Fruit fly (Drosophila melanogaster): ENCODE measurements around the gene CG3473.

Gene CG3473

dm6 chr2L:14533419-14534253 is 29.9 kb downstream of the CG3473 start (continued):
- TF ChIP-seq sob (GFP tag; IDR thresholded peaks at IDR 0.05) (0 out of 2 replicates have a peak, but pooled peaks have one; percentile 8), tll (GFP tag; optimal IDR thresholded peaks at IDR 0.05) (no peak), CG12236 (GFP tag; optimal IDR thresholded peaks at IDR 0.05) (no peak), Pdp1 (GFP tag; optimal IDR thresholded peaks at IDR 0.05) (peak in 1 of 2 experiments; percentile 27), CG17359 (tag; optimal IDR thresholded peaks at IDR 0.05) (peak; percentile 59), sens (GFP tag) (peak; percentile 67), CG1024 (GFP tag; IDR thresholded peaks at IDR 0.05) (no peak), CG10274 (GFP tag; optimal IDR thresholded peaks at IDR 0.05) (peak; percentile 88), D19B (GFP tag; optimal IDR thresholded peaks at IDR 0.05) (peak; percentile 13), ci (GFP tag; IDR thresholded peaks at IDR 0.05) (0 out of 3 replicates have a peak, but pooled peaks have one; percentile 12), CG32772 (GFP tag; IDR thresholded peaks at IDR 0.05) (peak; percentile 26; the same call in 1 of the 2 replicates), Med (GFP tag) (peak; percentile 70), CG2678 (tag; optimal IDR thresholded peaks at IDR 0.05) (peak; percentile 0), grn (GFP tag; optimal IDR thresholded peaks at IDR 0.05) (peak; percentile 82), sd (tag; optimal IDR thresholded peaks at IDR 0.05) (peak; percentile 34), CG2120 (GFP tag; optimal IDR thresholded peaks at IDR 0.05) (no peak), oc (tag; optimal IDR thresholded peaks at IDR 0.05) (peak; percentile 75), crol (GFP tag; IDR thresholded peaks at IDR 0.05) (peak; percentile 80), ara (GFP tag; IDR thresholded peaks at IDR 0.05) (peak; percentile 15; the same call in 1 of the 2 replicates), CG3847 (GFP tag; IDR thresholded peaks at IDR 0.05) (0 out of 2 replicates have a peak, but pooled peaks have one; percentile 20), exex (tag; optimal IDR thresholded peaks at IDR 0.05) (peak; percentile 85), danr (GFP tag; IDR thresholded peaks at IDR 0.05) (no peak), sqz (GFP tag; optimal IDR thresholded peaks at IDR 0.05) (peak; percentile 54), gro (GFP tag; optimal IDR thresholded peaks at IDR 0.05) (peak; percentile 53), grau (tag; optimal IDR thresholded peaks at IDR 0.05) (peak; percentile 7), Sox100B (GFP tag; optimal IDR thresholded peaks at IDR 0.05) (peak; percentile 1), CG13624 (GFP tag; optimal IDR thresholded peaks at IDR 0.05) (no peak), Hey (tag; optimal IDR thresholded peaks at IDR 0.05) (peak; percentile 55), Blimp-1 (GFP tag; optimal IDR thresholded peaks at IDR 0.05) (no peak), mirr (GFP tag; optimal IDR thresholded peaks at IDR 0.05) (peak; percentile 24), z (GFP tag; IDR thresholded peaks at IDR 0.05) (peak; percentile 91), sug (tag; optimal IDR thresholded peaks at IDR 0.05) (peak; percentile 65)

dm6 chr2L:14532822-14533336 is 30.6 kb downstream of the CG3473 start:
- TF ChIP-seq CG10209 (GFP tag; optimal IDR thresholded peaks at IDR 0.05), result no peak
- TF ChIP-seq pita (GFP tag; optimal IDR thresholded peaks at IDR 0.05), result no peak
- peak; percentile 93 for TF ChIP-seq exex (tag; optimal IDR thresholded peaks at IDR 0.05)
- TF ChIP-seq HLH3B (GFP tag; IDR thresholded peaks at IDR 0.05), result no peak
- TF ChIP-seq chinmo (GFP tag; IDR thresholded peaks at IDR 0.05; ENCODE audit: partially characterized antibody), result 0 out of 4 replicates have a peak, but pooled peaks have one; percentile 19
- TF ChIP-seq Hey (tag; optimal IDR thresholded peaks at IDR 0.05), result peak; percentile 97
- TF ChIP-seq vnd (GFP tag; IDR thresholded peaks at IDR 0.05; ENCODE audit: partially characterized antibody), result 0 out of 3 replicates have a peak, but pooled peaks have one; percentile 42
- 0 out of 3 replicates have a peak, but pooled peaks have one; percentile 10 for TF ChIP-seq ken (GFP tag; IDR thresholded peaks at IDR 0.05)
- peak; percentile 38 for TF ChIP-seq sug (tag; optimal IDR thresholded peaks at IDR 0.05)
- TF ChIP-seq grn (GFP tag; optimal IDR thresholded peaks at IDR 0.05), result peak; percentile 94
- 0 out of 2 replicates have a peak, but pooled peaks have one; percentile 10 for TF ChIP-seq CG14014 (GFP tag; IDR thresholded peaks at IDR 0.05)
- TF ChIP-seq CG4360 (GFP tag; IDR thresholded peaks at IDR 0.05), result 0 out of 2 replicates have a peak, but pooled peaks have one; percentile 20
- TF ChIP-seq eve (GFP tag; optimal IDR thresholded peaks at IDR 0.05), result peak in 1 of 2 experiments; percentile 33

Measured in whole organism, embryonic.